Worm (Caenorhabditis elegans): ENCODE measurements around the gene spp-29.

DNA sequence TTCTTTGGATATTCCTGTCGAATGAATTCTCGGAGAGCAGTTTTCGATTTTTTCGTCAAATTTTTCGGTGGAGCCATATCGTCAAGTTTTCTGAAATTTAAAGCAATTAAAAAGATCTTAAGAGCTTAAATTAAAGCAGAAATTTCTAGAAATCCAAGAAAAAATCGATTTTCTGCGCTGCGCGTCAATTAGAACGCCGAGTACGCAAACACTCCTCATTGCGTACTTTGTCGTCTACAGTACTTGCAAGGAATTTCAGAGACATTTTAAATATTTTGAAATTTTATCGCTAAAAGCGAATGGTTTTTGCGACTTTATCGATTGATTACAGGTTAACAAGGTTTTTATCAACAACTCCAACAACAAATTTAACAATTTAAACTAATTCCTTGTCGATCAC lies 41.4 kb downstream of the spp-29 start:
- TF ChIP-seq W03F9.2 (tag; optimal IDR thresholded peaks at IDR 0.05) (no peak), him-1 (tag; optimal IDR thresholded peaks at IDR 0.05) (no peak)
